Worm (Caenorhabditis elegans): ENCODE data around the gene F20E11.17.
A peak's percentile ranks its signal among the peaks of the same experiment; 100 is the strongest.

The F20E11.17 gene

DNA sequence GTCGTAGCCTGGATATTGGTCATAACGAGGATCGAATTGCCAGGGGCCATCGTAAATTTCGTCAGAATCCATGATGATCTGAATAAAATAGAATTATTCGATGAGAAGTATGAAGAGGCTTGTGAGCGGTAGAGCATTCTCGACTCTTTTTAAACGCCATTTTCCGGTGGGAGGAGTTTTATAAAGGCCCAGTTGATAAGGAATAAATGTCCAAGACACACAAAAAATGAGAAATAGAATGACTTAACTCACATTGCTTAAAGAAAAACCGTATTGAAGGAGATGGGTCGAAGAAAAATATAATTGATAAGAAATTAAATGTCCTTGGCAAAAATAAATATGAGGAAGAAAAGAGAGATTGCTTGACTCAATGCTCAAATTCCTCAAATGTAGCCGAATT is at the start of gene F20E11.17:
F20E11.17 (minus strand) TSS at position 101 of the 400 bp plus-strand sequence.
- TF ChIP-seq flt-1 (GFP tag; IDR thresholded peaks at IDR 0.05) (no peak), T22C8.4 (GFP tag; IDR thresholded peaks at IDR 0.05) (no peak), ztf-29 (GFP tag; IDR thresholded peaks at IDR 0.05) (no peak), ref-1 (GFP tag; conservative IDR thresholded peaks at IDR 0.05) (no peak), med-1 (GFP tag; optimal IDR thresholded peaks at IDR 0.05; ENCODE audit: insufficient read depth) (no peak), tab-1 (GFP tag; IDR thresholded peaks at IDR 0.05) (no peak), klf-2 (GFP tag; conservative IDR thresholded peaks at IDR 0.05) (no peak), ztf-23 (GFP tag; IDR thresholded peaks at IDR 0.05) (no peak), cog-1 (tag; optimal IDR thresholded peaks at IDR 0.05) (no peak)

DNA sequence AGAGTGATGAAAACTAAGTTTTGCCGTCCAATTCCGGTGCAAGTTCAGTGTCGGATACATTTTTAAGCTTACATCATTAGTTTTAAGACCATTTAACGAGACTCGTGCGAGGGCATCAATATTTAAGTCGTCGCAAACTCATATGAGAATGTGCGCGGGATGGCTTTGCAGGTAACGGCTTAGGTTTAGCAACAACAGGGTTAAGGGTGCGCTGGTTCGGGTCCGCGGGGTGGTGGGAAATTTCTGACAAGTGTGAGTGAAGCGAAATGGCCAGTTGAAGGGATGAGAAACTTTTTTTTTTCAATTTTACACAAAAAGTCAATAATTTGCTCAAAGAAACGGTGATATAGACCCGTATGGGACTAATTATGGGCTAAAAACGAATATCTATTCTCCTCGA is 44.8 kb upstream of the F20E11.17 start:
- TF ChIP-seq flt-1 (GFP tag; IDR thresholded peaks at IDR 0.05) (no peak), ref-1 (GFP tag; conservative IDR thresholded peaks at IDR 0.05) (0 out of 2 replicates have a peak, but pooled peaks have one; percentile 10)

DNA sequence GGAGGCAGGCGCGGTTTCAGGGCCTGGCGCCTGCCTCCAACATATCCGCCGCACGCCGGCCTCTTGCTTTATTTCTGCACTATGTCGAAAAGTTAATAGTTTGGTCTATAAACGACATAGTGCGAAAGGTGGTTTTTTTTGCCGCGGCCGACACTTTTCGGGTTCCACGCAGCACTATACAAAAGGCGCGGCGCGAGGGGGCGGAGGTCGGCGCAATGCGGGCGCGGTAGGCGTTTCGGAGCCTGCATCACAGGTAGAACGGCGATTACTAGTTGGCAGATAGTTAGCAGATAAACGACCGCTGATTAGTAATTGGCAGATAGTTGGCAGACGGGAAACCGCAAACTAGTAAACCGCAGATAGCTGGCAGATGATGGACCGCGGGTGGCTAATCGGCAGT is 43.7 kb upstream of the F20E11.17 start:
- TF ChIP-seq flt-1 (GFP tag; IDR thresholded peaks at IDR 0.05) (no peak), tab-1 (GFP tag; IDR thresholded peaks at IDR 0.05) (0 out of 2 replicates have a peak, but pooled peaks have one; percentile 32)

DNA sequence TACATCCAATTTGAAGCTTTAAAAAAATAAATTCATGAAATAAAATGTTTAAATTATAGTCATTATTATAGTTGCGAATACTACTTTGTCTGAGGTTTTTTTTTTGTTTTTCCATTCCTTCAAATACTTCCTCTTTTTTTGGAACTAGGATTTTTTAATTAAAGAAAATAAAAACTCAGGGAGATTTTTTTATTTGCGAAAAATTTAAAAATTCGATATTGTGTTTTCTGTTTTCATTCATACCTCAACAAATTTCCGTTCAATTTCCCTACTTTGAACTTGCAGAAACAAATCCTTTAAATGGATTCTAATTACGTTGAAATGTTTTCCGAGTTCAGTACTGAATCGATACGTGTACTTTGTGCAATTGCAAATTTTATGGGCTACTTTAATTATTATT is 39.4 kb upstream of the F20E11.17 start, which contains the start of gene srw-32:
srw-32 (plus strand) TSS at position 301 of the 400 bp plus-strand sequence.
- TF ChIP-seq ztf-23 (GFP tag; IDR thresholded peaks at IDR 0.05): no peak
- no peak for TF ChIP-seq ref-1 (GFP tag; conservative IDR thresholded peaks at IDR 0.05)
- no peak for TF ChIP-seq med-1 (GFP tag; optimal IDR thresholded peaks at IDR 0.05; ENCODE audit: insufficient read depth)
- no peak for TF ChIP-seq ztf-29 (GFP tag; IDR thresholded peaks at IDR 0.05)
- TF ChIP-seq klf-2 (GFP tag; conservative IDR thresholded peaks at IDR 0.05): no peak
- TF ChIP-seq flt-1 (GFP tag; IDR thresholded peaks at IDR 0.05): no peak
- no peak for TF ChIP-seq tab-1 (GFP tag; IDR thresholded peaks at IDR 0.05)
- TF ChIP-seq cog-1 (tag; optimal IDR thresholded peaks at IDR 0.05): no peak
- no peak for TF ChIP-seq T22C8.4 (GFP tag; IDR thresholded peaks at IDR 0.05)

DNA sequence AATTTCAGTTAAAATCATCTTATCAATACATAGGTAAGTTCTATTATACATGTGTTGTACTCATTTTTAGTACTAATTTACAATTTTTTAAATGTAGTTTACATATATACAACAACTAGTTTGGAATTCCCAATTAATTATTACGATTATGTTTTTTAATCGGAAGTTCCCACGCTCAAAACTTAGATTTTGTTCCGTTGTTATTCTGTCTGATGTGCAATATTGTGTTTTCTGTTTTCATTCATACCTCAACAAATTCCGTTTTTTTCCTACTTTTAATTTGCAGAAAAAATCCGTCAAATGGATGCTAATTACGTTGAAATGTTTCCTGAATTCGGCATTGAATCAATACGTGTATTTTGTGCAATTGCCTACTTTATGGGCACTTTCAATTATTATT is 37.2 kb upstream of the F20E11.17 start, which contains the start of gene srw-31:
srw-31 (plus strand) TSS at position 301 of the 400 bp plus-strand sequence.
- TF ChIP-seq ztf-29 (GFP tag; IDR thresholded peaks at IDR 0.05) (no peak), ztf-23 (GFP tag; IDR thresholded peaks at IDR 0.05) (no peak), cog-1 (tag; optimal IDR thresholded peaks at IDR 0.05) (no peak), flt-1 (GFP tag; IDR thresholded peaks at IDR 0.05) (no peak), med-1 (GFP tag; optimal IDR thresholded peaks at IDR 0.05; ENCODE audit: insufficient read depth) (no peak), tab-1 (GFP tag; IDR thresholded peaks at IDR 0.05) (no peak), klf-2 (GFP tag; conservative IDR thresholded peaks at IDR 0.05) (no peak), T22C8.4 (GFP tag; IDR thresholded peaks at IDR 0.05) (no peak), ref-1 (GFP tag; conservative IDR thresholded peaks at IDR 0.05) (no peak)

DNA sequence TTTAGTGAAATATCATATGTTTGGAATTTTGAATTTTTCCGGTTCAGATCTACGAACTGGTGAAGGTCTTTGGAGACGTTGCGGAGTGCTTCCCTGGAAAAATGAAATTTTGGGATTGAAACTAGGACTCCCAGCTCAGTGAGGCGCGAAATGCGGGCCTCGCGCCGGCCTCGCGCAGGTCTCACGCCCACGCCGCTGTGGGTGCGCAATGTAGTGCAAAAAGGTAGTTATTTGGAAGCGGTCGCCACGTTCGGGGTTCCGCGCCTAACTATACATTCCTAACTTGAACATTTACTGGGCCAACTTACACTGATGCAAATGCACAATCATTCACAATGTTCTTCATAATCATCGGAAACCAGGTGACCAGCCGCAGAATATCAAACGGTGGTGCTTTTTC is 31.0 kb upstream of the F20E11.17 start:
- TF ChIP-seq ref-1 (GFP tag; conservative IDR thresholded peaks at IDR 0.05) (no peak), ztf-29 (GFP tag; IDR thresholded peaks at IDR 0.05) (no peak), flt-1 (GFP tag; IDR thresholded peaks at IDR 0.05) (no peak), klf-2 (GFP tag; conservative IDR thresholded peaks at IDR 0.05) (no peak), ztf-23 (GFP tag; IDR thresholded peaks at IDR 0.05) (no peak), tab-1 (GFP tag; IDR thresholded peaks at IDR 0.05) (no peak), med-1 (GFP tag; optimal IDR thresholded peaks at IDR 0.05; ENCODE audit: insufficient read depth) (no peak), T22C8.4 (GFP tag; IDR thresholded peaks at IDR 0.05) (no peak), cog-1 (tag; optimal IDR thresholded peaks at IDR 0.05) (no peak)

DNA sequence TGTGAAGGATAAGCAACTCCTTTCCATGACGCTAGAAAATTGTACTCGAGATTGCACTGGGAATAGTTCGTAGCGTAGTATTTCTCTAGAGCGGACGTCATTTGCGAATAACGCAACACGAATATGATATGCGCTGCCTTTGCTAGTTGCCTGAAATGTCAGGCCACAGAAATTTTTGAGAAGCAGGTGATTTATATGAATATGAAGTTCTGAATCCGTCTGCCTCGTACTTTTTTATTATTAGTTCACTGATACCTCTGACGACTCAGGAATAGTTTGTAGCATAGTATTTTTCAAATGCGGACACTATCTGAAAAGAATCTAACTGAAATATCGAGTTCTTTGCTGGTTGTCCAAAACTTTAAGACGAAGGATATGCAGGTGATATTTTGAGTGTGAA is 27.0 kb upstream of the F20E11.17 start, which contains the start of gene srh-118:
srh-118 (minus strand) TSS at position 101 of the 400 bp plus-strand sequence.
- TF ChIP-seq flt-1 (GFP tag; IDR thresholded peaks at IDR 0.05) (no peak), klf-2 (GFP tag; conservative IDR thresholded peaks at IDR 0.05) (no peak), tab-1 (GFP tag; IDR thresholded peaks at IDR 0.05) (no peak), ref-1 (GFP tag; conservative IDR thresholded peaks at IDR 0.05) (no peak), cog-1 (tag; optimal IDR thresholded peaks at IDR 0.05) (no peak), ztf-29 (GFP tag; IDR thresholded peaks at IDR 0.05) (no peak), ztf-23 (GFP tag; IDR thresholded peaks at IDR 0.05) (no peak), T22C8.4 (GFP tag; IDR thresholded peaks at IDR 0.05) (no peak), med-1 (GFP tag; optimal IDR thresholded peaks at IDR 0.05; ENCODE audit: insufficient read depth) (no peak)

DNA sequence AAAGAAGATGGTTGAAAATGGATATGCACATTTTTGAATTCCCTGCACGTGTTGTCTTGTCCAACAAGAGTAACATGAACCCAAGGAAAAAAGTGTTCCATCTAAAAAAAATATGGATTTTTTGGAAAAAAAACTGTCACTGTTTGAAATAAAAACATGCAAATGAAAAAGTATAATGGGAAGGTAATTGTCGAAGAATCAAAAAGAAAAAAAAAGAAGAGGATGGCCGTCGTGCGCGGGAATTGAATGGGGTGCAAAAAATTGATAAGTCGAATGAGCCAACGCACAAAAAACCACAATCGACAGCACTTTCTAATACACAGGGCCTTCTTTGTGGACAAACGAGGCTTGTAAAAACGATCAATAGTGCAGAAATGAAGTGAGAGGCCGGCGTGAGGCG is 24.7 kb upstream of the F20E11.17 start, which contains the start of gene fbxa-102:
fbxa-102 (minus strand) TSS at position 101 of the 400 bp plus-strand sequence.
- TF ChIP-seq cog-1 (tag; optimal IDR thresholded peaks at IDR 0.05) (no peak), med-1 (GFP tag; optimal IDR thresholded peaks at IDR 0.05; ENCODE audit: insufficient read depth) (no peak), ztf-29 (GFP tag; IDR thresholded peaks at IDR 0.05) (no peak), ztf-23 (GFP tag; IDR thresholded peaks at IDR 0.05) (no peak), T22C8.4 (GFP tag; IDR thresholded peaks at IDR 0.05) (no peak), tab-1 (GFP tag; IDR thresholded peaks at IDR 0.05) (no peak), klf-2 (GFP tag; conservative IDR thresholded peaks at IDR 0.05) (no peak), ref-1 (GFP tag; conservative IDR thresholded peaks at IDR 0.05) (no peak), flt-1 (GFP tag; IDR thresholded peaks at IDR 0.05) (no peak)

DNA sequence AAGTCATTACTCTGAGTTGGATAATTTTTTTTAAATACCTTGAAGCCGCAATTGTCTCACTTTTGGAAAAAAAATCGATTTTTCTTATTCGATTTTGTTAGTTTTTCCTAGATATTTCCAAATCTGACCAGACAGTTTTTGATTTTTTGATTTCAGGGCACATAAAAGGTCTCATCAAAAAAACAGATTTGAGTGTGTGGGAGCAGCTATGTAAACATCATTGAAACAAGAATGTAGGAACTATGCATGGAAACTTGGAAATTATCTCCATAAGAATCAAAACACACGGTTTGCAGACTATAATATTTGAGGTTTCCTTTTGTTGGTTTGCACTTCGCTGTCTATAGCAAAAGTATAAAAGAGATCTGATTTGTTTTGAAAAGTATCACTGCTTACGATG is 17.0 kb upstream of the F20E11.17 start, which contains the start of gene scl-24:
scl-24 (plus strand) TSS at position 301 of the 400 bp plus-strand sequence.
- TF ChIP-seq ref-1 (GFP tag; conservative IDR thresholded peaks at IDR 0.05) (no peak), ztf-29 (GFP tag; IDR thresholded peaks at IDR 0.05) (no peak), cog-1 (tag; optimal IDR thresholded peaks at IDR 0.05) (no peak), med-1 (GFP tag; optimal IDR thresholded peaks at IDR 0.05; ENCODE audit: insufficient read depth) (no peak), T22C8.4 (GFP tag; IDR thresholded peaks at IDR 0.05) (no peak), flt-1 (GFP tag; IDR thresholded peaks at IDR 0.05) (no peak), tab-1 (GFP tag; IDR thresholded peaks at IDR 0.05) (no peak), ztf-23 (GFP tag; IDR thresholded peaks at IDR 0.05) (no peak), klf-2 (GFP tag; conservative IDR thresholded peaks at IDR 0.05) (no peak)

DNA sequence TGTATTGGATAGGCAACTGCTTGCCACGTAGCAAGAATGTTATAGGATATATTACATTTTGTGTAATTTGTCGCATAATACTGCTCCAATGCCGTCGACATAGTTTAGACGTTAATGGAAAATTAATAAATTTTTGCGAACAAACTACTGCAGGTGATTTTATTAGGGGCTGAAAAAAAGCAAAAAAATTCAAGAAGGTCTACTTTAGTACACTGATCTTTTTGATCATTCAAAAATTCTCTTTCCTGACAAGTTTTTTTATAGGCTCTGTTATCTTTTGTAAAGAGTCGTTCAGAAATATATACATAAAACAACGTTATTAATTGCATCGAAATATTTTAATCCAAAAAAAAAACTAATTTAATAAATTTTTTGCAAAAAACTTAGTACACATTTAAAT is 16.0 kb upstream of the F20E11.17 start, which contains the start of gene srh-111:
srh-111 (minus strand) TSS at position 101 of the 400 bp plus-strand sequence.
- no peak for TF ChIP-seq med-1 (GFP tag; optimal IDR thresholded peaks at IDR 0.05; ENCODE audit: insufficient read depth)
- no peak for TF ChIP-seq cog-1 (tag; optimal IDR thresholded peaks at IDR 0.05)
- TF ChIP-seq klf-2 (GFP tag; conservative IDR thresholded peaks at IDR 0.05): no peak
- no peak for TF ChIP-seq tab-1 (GFP tag; IDR thresholded peaks at IDR 0.05)
- no peak for TF ChIP-seq ztf-23 (GFP tag; IDR thresholded peaks at IDR 0.05)
- TF ChIP-seq T22C8.4 (GFP tag; IDR thresholded peaks at IDR 0.05): no peak
- no peak for TF ChIP-seq ref-1 (GFP tag; conservative IDR thresholded peaks at IDR 0.05)
- TF ChIP-seq ztf-29 (GFP tag; IDR thresholded peaks at IDR 0.05): no peak
